Worm (Caenorhabditis elegans) whole organism, midembryonic: ENCODE results near the gene cthd-1.

Source experiments
- T22C8.4 ChIP-seq: fragments of 200-800 bp; sonication (Bioruptor generic); IDR thresholded peaks from 2 replicates; pipeline ENCODE4 v1.3.6; 2022; ENCODE audit warnings: missing genetic modification characterization, missing compliant biosample characterization
- cog-1 ChIP-seq: sonication (generic microtip); optimal IDR thresholded peaks from 2 replicates; lab custom pipeline; 2016; ENCODE audit warnings: missing genetic modification characterization, missing compliant biosample characterization
- flt-1 ChIP-seq: fragments of 200-800 bp; sonication (Bioruptor generic); IDR thresholded peaks from 2 replicates; pipeline ENCODE4 v1.3.6; 2022; ENCODE audit warnings: missing genetic modification characterization, missing compliant biosample characterization
- klf-2 ChIP-seq: fragments of 200-800 bp; sonication (Bioruptor generic); conservative IDR thresholded peaks from 2 replicates; pipeline ENCODE4 v1.3.6; 2022; ENCODE audit warnings: missing genetic modification reagents, missing genetic modification characterization, missing compliant biosample characterization
- med-1 ChIP-seq: sonication (generic microtip); optimal IDR thresholded peaks from 2 replicates; lab custom pipeline; 2017; ENCODE audit warnings: missing genetic modification characterization, mild to moderate bottlenecking, missing compliant biosample characterization, antibody characterized with exemption, missing genetic modification reagents; ENCODE audit not compliant: insufficient read depth
- ref-1 ChIP-seq: fragments of 200-800 bp; sonication (Bioruptor generic); conservative IDR thresholded peaks from 2 replicates; pipeline ENCODE4 v1.3.6; 2022; ENCODE audit warnings: missing genetic modification reagents, missing genetic modification characterization, missing compliant biosample characterization
- tab-1 ChIP-seq: fragments of 200-800 bp; sonication (Bioruptor generic); IDR thresholded peaks from 2 replicates; pipeline ENCODE4 v1.3.6; 2022; ENCODE audit warnings: missing genetic modification characterization, missing compliant biosample characterization
- ztf-23 ChIP-seq: fragments of 200-800 bp; sonication (Bioruptor generic); IDR thresholded peaks from 2 replicates; pipeline ENCODE4 v1.3.6; 2022; ENCODE audit warnings: missing genetic modification reagents, missing genetic modification characterization, missing compliant biosample characterization
- ztf-29 ChIP-seq: fragments of 200-800 bp; sonication (Bioruptor generic); IDR thresholded peaks from 2 replicates; pipeline ENCODE4 v1.3.6; 2022; ENCODE audit warnings: missing genetic modification reagents, missing genetic modification characterization, missing compliant biosample characterization

The cthd-1 gene

DNA sequence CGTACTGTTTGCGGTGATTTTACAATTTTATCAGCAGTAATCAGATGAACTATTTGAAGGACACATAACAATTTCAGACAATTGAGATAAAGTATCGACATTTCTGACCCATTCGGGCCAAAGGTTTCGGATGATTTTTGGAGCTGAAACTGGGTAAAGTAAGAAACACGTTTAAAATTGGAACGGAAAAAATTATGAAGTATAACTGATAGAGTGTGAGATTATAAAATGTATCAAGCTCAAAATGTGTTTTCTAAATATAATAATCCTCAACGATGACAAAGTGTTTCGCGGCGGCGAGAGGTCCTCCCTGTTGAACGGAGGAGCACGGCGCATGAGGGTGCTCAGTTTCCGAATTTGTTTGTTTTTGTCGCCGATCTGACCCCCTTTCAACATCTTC, 7.5 kb downstream of the cthd-1 start, which contains the start of gene ZK287.4:
Gene ZK287.4, minus strand, starts transcription at position 101 of the 400 bp plus-strand sequence.
- TF ChIP-seq klf-2 (GFP tag; lab: Robert Waterston, UW) (no peak), cog-1 (tag; lab: Kevin White, UChicago) (no peak), ztf-29 (no peak), flt-1 (GFP tag; lab: Robert Waterston, UW) (no peak), ztf-23 (GFP tag; lab: Robert Waterston, UW) (no peak), ref-1 (no peak), med-1 (no peak)

DNA sequence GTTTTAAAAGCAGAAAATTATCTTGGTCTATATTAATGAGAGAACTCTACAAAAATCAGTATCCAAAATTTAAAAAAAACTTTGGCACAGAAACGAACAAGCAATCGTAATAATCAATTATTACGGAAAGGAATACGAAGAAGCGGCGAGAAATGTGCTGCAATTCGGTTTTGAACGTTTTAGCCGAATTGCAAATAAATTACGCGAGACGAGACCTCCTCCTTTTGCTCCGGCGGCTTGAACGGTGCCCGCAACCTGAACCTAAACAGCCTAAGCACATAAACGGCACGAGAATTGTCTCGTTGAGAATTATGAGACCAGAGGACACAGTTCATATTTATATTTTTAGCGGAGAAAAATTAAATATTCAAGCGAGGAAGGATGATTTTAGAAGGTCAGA, 11.3 kb downstream of the cthd-1 start:
- TF ChIP-seq flt-1 (GFP tag; lab: Robert Waterston, UW) (no peak), T22C8.4 (GFP tag; lab: Robert Waterston, UW) (no peak), tab-1 (GFP tag; lab: Robert Waterston, UW) (no peak), ref-1 (no peak), klf-2 (GFP tag; lab: Robert Waterston, UW) (no peak), cog-1 (tag; lab: Kevin White, UChicago) (no peak), med-1 (no peak), ztf-29 (no peak), ztf-23 (GFP tag; lab: Robert Waterston, UW) (no peak)

DNA sequence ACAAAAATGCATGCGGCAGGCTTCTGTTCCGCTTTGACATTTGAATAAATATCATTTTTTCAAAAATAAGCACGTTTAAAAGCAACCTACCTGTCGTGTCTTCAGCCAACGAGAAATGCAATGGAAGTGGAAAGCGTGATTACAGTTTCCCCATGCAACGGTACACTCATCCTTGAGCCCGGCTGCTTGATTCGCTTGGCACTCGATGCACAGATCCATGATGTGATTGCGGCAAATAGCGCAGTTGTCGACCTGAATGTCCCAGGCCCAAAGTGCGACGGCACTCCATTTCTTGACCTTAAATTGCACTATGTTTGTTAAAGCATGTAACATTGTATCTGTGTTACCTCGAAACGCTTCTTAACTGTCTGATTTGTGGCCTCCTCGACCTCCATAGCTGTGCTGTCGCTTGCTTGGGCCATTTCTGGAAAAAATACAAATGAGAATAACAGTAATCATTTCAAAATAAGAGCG, 12.1 kb downstream of the cthd-1 start, which contains the start of gene rbx-1:
Gene rbx-1, minus strand, starts transcription at position 424 of the 474 bp plus-strand sequence.
- TF ChIP-seq ztf-23 (GFP tag; lab: Robert Waterston, UW) (no peak), ztf-29 (no peak), flt-1 (GFP tag; lab: Robert Waterston, UW) (no peak)

DNA sequence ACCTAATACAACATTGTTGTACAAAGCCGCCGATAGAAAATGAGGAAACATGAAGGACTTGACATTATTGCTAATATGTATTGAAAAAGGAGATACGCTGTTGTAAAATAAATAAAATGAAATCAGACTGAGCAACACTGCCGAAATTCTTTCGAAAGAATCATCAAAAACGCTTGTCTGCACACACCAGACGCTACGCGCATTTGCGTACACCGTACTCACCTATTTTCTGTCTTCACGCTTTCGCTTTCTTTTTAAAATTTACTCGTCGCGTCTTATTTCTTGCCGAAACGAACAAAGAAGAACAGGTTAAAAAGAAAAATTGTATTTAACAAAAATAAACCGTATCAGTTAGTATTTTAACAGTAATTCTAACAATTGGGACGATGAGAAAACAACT, 12.7 kb downstream of the cthd-1 start:
- no peak for TF ChIP-seq T22C8.4 (GFP tag; lab: Robert Waterston, UW)
- no peak for TF ChIP-seq ztf-29
- no peak for TF ChIP-seq klf-2 (GFP tag; lab: Robert Waterston, UW)
- no peak for TF ChIP-seq med-1
- TF ChIP-seq ref-1, result no peak
- TF ChIP-seq cog-1 (tag; lab: Kevin White, UChicago), result no peak
- TF ChIP-seq ztf-23 (GFP tag; lab: Robert Waterston, UW), result 0 out of 2 replicates have a peak, but pooled peaks have one; percentile 31
- TF ChIP-seq flt-1 (GFP tag; lab: Robert Waterston, UW), result no peak
- no peak for TF ChIP-seq tab-1 (GFP tag; lab: Robert Waterston, UW)

DNA sequence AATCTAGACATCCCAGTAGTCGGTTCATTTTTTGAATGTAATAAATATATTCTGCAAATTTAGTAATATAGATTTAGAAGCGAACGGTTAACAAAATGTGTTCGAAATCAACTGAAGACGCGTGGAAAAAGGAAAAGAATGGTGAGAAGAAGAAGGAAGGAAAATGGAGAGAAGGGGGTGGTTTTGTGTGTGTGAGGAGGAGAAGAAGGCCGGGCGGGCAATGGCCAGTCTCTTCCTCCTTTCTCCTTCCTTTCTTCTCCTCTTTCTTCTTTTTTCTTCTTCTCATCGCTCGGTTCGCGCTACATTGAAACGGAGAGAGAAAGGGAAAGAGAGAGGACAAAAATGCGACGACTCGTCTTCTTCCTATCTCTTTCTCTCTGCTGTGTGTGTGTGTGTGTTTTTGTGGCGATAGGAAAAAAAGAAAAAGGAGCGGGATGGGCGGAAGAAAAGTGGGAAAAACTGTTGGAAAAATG, 14.1 kb downstream of the cthd-1 start, which contains the start of gene ztf-9:
Gene ztf-9, minus strand, starts transcription at position 51 of the 473 bp plus-strand sequence.
- TF ChIP-seq ztf-23 (GFP tag; lab: Robert Waterston, UW) (0 out of 2 replicates have a peak, but pooled peaks have one; percentile 43), ref-1 (no peak), tab-1 (GFP tag; lab: Robert Waterston, UW) (no peak), T22C8.4 (GFP tag; lab: Robert Waterston, UW) (no peak), ztf-29 (0 out of 2 replicates have a peak, but pooled peaks have one; percentile 30), med-1 (no peak), cog-1 (tag; lab: Kevin White, UChicago) (no peak), klf-2 (GFP tag; lab: Robert Waterston, UW) (no peak), flt-1 (GFP tag; lab: Robert Waterston, UW) (peak; percentile 50; the same call in 1 of the 2 replicates)

DNA sequence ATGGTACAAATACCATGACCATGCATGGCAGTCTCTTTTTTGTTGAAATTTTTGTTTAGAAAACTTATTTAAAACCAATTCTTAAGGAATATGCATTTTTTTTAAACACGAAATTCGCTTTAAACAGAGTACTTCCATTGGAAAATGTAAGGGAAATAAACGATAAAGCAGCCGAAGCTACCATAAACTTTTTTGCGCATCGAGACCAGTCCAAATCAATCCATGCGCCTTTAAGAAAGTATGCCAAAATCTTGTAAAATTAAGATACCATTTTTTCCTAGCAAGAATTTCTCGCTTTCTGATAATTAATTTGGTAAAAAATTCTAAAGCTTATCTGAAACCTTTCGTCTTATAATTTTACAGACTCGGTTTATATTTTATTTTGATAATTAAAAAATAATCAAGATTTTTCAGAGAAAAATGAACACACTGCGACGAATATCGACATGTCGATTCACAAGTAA, 14.6 kb downstream of the cthd-1 start, which contains the start of gene ZK287.7:
Gene ZK287.7, plus strand, starts transcription at position 414 of the 464 bp plus-strand sequence.
- TF ChIP-seq flt-1 (GFP tag; lab: Robert Waterston, UW), result no peak
- TF ChIP-seq tab-1 (GFP tag; lab: Robert Waterston, UW), result no peak
- no peak for TF ChIP-seq cog-1 (tag; lab: Kevin White, UChicago)
- TF ChIP-seq ztf-23 (GFP tag; lab: Robert Waterston, UW), result no peak
- TF ChIP-seq T22C8.4 (GFP tag; lab: Robert Waterston, UW), result no peak
- no peak for TF ChIP-seq med-1
- no peak for TF ChIP-seq klf-2 (GFP tag; lab: Robert Waterston, UW)
- no peak for TF ChIP-seq ref-1
- TF ChIP-seq ztf-29, result no peak

DNA sequence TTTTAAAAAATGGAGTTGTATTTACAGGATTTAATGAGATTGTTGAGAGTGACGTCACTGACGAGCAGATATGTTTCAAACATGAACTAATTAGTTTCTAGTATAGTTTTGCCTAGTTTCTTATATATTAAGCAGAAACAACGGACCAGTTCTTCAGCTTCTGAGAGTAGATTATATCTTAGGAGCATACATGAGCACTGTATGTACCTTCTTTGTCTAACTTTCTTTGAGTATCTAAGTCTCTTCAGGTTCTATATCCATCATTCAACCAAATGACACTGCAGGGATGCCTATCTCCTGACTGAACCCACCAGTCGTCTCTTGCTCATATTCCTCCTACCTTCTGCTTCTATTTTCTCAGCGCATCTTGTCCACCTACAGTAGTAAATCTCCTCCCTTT, 18.6 kb downstream of the cthd-1 start, which contains the start of gene her-1:
Gene her-1, plus strand, starts transcription at position 301 of the 400 bp plus-strand sequence.
- no peak for TF ChIP-seq tab-1 (GFP tag; lab: Robert Waterston, UW)
- no peak for TF ChIP-seq flt-1 (GFP tag; lab: Robert Waterston, UW)
- TF ChIP-seq ztf-23 (GFP tag; lab: Robert Waterston, UW), result no peak
- TF ChIP-seq cog-1 (tag; lab: Kevin White, UChicago), result no peak
- no peak for TF ChIP-seq ref-1
- no peak for TF ChIP-seq klf-2 (GFP tag; lab: Robert Waterston, UW)
- TF ChIP-seq med-1, result no peak
- TF ChIP-seq ztf-29, result no peak

DNA sequence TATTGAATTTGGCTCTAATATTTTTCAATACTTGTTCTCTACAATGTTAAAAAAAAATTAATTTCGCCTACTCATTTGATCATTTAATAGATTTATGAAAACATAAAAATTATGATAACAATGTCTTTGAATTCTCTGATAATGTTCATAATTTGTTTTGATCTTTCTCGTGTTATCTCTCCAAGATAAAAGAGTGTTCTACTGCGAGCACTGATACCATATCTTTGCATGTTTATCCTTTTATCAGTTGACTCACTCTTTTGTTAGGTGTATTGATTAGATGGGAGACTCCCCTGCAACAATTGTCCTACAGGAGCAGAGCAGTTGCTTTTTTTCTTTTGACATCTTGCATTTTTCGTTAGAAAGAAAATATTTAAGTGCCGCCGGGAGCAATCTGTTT, 21.1 kb downstream of the cthd-1 start:
- no peak for TF ChIP-seq cog-1 (tag; lab: Kevin White, UChicago)
- TF ChIP-seq tab-1 (GFP tag; lab: Robert Waterston, UW), result no peak
- no peak for TF ChIP-seq ztf-29

DNA sequence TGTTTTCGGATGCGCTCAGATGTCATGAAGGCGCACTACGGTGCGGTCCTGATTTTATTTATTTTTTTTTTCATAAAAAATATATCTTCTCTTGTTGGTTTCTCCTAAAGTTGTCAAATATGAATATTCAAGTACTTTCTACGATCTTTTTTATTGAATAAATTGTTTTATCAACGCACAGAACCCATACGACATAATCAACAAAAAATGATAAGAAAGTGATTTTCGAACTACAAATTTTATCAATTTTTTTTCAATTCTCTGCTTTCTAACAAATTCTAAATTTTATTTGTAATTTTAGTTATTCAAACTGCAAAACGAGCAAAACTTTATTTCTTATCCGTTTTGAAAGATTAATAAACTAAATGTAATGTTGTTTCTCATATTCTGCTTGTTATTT, 23.8 kb downstream of the cthd-1 start:
- TF ChIP-seq med-1 (no peak), klf-2 (GFP tag; lab: Robert Waterston, UW) (no peak), T22C8.4 (GFP tag; lab: Robert Waterston, UW) (no peak), tab-1 (GFP tag; lab: Robert Waterston, UW) (no peak), ztf-23 (GFP tag; lab: Robert Waterston, UW) (no peak), cog-1 (tag; lab: Kevin White, UChicago) (no peak), flt-1 (GFP tag; lab: Robert Waterston, UW) (no peak), ztf-29 (no peak), ref-1 (no peak)

DNA sequence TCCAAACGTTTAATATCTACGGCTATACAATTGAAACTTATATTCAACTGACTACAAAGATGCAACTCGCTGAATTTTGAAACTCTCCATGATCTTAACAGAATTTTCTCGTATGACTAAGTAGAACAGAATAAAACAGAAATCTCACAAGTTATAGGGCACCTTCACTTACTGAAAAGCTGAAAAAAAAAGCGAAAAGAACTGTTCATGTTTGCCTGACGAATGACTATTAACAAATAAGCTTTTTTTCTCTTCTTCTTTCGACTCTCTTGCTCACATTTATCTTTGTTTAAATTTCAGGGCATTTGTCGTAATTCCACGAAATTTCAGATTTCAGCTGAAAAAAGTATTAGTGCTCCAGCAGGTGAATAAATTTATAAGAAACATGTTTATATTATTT, 24.7 kb downstream of the cthd-1 start, which contains the start of gene xbx-6:
Gene xbx-6, plus strand, starts transcription at position 301 of the 400 bp plus-strand sequence.
- TF ChIP-seq klf-2 (GFP tag; lab: Robert Waterston, UW) (no peak), T22C8.4 (GFP tag; lab: Robert Waterston, UW) (no peak), tab-1 (GFP tag; lab: Robert Waterston, UW) (no peak), flt-1 (GFP tag; lab: Robert Waterston, UW) (no peak), med-1 (no peak), cog-1 (tag; lab: Kevin White, UChicago) (no peak), ztf-23 (GFP tag; lab: Robert Waterston, UW) (no peak), ref-1 (no peak)
